Fruit fly (Drosophila melanogaster) whole organism, embryonic: Measurements from ENCODE around the gene Atx-1.

Experiments used
- CG10979 ChIP-seq: fragments of 200-800 bp; sonication (Bioruptor generic); optimal IDR thresholded peaks from 2 replicates; lab custom pipeline; 2018; ENCODE audit warnings: missing biosample characterization, mild to moderate bottlenecking, missing genetic modification characterization, moderate library complexity
- CG11696 ChIP-seq: fragments of 200-800 bp; sonication (Bioruptor generic); IDR thresholded peaks from 2 replicates; pipeline ENCODE4 v1.3.6; 2022; ENCODE audit warnings: missing biosample characterization, missing genetic modification characterization
- CG12769 ChIP-seq: fragments of 200-800 bp; sonication (Bioruptor generic); optimal IDR thresholded peaks from 2 replicates; lab custom pipeline; 2019; ENCODE audit warnings: missing biosample characterization, mild to moderate bottlenecking, missing genetic modification characterization, moderate library complexity
- CG13624 ChIP-seq: fragments of 200-800 bp; sonication (Bioruptor generic); optimal IDR thresholded peaks from 2 replicates; lab custom pipeline; 2016; ENCODE audit warnings: missing biosample characterization, missing genetic modification characterization
- CG14050 ChIP-seq: fragments of 200-800 bp; sonication (Bioruptor generic); IDR thresholded peaks from 3 replicates; pipeline ENCODE4 v1.3.6; 2022; ENCODE audit warnings: missing biosample characterization, missing genetic modification characterization
- CG15479 ChIP-seq: fragments of 200-800 bp; sonication (Bioruptor generic); optimal IDR thresholded peaks from 3 replicates; lab custom pipeline; 2019; ENCODE audit warnings: missing biosample characterization, mild to moderate bottlenecking, missing genetic modification characterization, moderate library complexity
- CG1792 ChIP-seq: fragments of 200-800 bp; sonication (Bioruptor generic); optimal IDR thresholded peaks from 2 replicates; lab custom pipeline; 2016; ENCODE audit warnings: missing biosample characterization, missing genetic modification characterization
- CG18262 ChIP-seq: fragments of 200-800 bp; optimal IDR thresholded peaks from 3 replicates; lab custom pipeline; 2019; ENCODE audit warnings: missing biosample characterization, mild to moderate bottlenecking, missing genetic modification characterization, moderate library complexity
- CG1832 ChIP-seq: fragments of 200-800 bp; sonication (Bioruptor generic); optimal IDR thresholded peaks from 2 replicates; lab custom pipeline; 2017; ENCODE audit warnings: missing biosample characterization, mild to moderate bottlenecking, missing genetic modification characterization, inconsistent platforms
- CG3065 ChIP-seq: fragments of 200-800 bp; sonication (Bioruptor generic); optimal IDR thresholded peaks from 2 replicates; lab custom pipeline; 2016; ENCODE audit warnings: missing biosample characterization, missing genetic modification characterization
- CG3163 ChIP-seq: fragments of 200-800 bp; sonication (Bioruptor generic); optimal IDR thresholded peaks from 3 replicates; lab custom pipeline; 2016; ENCODE audit warnings: missing biosample characterization, missing genetic modification characterization
- CG34422 ChIP-seq: fragments of 200-800 bp; sonication (Bioruptor generic); IDR thresholded peaks from 3 replicates; pipeline ENCODE4 v1.3.6; 2022; ENCODE audit warnings: missing biosample characterization, missing genetic modification characterization
- CG3995 ChIP-seq: fragments of 200-800 bp; sonication (Bioruptor generic); optimal IDR thresholded peaks from 3 replicates; lab custom pipeline; 2016; ENCODE audit warnings: missing biosample characterization, missing genetic modification characterization
- CG4424 ChIP-seq: fragments of 200-800 bp; sonication (Bioruptor generic); optimal IDR thresholded peaks from 3 replicates; lab custom pipeline; 2016; ENCODE audit warnings: missing biosample characterization, missing genetic modification characterization
- CG4820 ChIP-seq: fragments of 200-800 bp; sonication (Bioruptor generic); optimal IDR thresholded peaks from 3 replicates; lab custom pipeline; 2016; ENCODE audit warnings: missing biosample characterization, missing genetic modification characterization
- CG5245 ChIP-seq: fragments of 200-800 bp; sonication (Bioruptor generic); optimal IDR thresholded peaks from 3 replicates; lab custom pipeline; 2016; ENCODE audit warnings: missing biosample characterization, missing genetic modification characterization
- Drgx ChIP-seq: fragments of 200-800 bp; sonication (Bioruptor generic); IDR thresholded peaks from 2 replicates; pipeline ENCODE4 v1.3.6; 2022; ENCODE audit warnings: missing biosample characterization, missing genetic modification characterization
- H2.0 ChIP-seq: fragments of 200-800 bp; sonication (Bioruptor generic); IDR thresholded peaks from 2 replicates; pipeline ENCODE4 v1.3.6; 2022; ENCODE audit warnings: missing biosample characterization, missing genetic modification characterization
- Meics ChIP-seq: fragments of 200-800 bp; sonication (Bioruptor generic); optimal IDR thresholded peaks from 2 replicates; lab custom pipeline; 2017; ENCODE audit warnings: missing biosample characterization, mild to moderate bottlenecking, missing genetic modification characterization
- Side ChIP-seq: fragments of 200-800 bp; sonication (Bioruptor generic); optimal IDR thresholded peaks from 2 replicates; lab custom pipeline; 2016; ENCODE audit warnings: missing biosample characterization, missing genetic modification characterization
- Ssrp ChIP-seq: fragments of 200-800 bp; sonication (Bioruptor generic); optimal IDR thresholded peaks from 2 replicates; lab custom pipeline; 2018; ENCODE audit warnings: missing biosample characterization, mild to moderate bottlenecking, missing genetic modification characterization, moderate library complexity
- TFAM ChIP-seq: fragments of 200-800 bp; sonication (Bioruptor generic); optimal IDR thresholded peaks from 2 replicates; lab custom pipeline; 2017; ENCODE audit warnings: missing biosample characterization, missing genetic modification characterization, inconsistent platforms
- Taf1 ChIP-seq: fragments of 200-800 bp; sonication (Bioruptor generic); IDR thresholded peaks from 2 replicates; pipeline ENCODE4 v1.3.6; 2022; ENCODE audit warnings: missing biosample characterization, missing genetic modification characterization
- Vsx1 ChIP-seq: fragments of 200-800 bp; sonication (Bioruptor generic); optimal IDR thresholded peaks from 2 replicates; lab custom pipeline; 2017; ENCODE audit warnings: missing biosample characterization, mild to moderate bottlenecking, missing genetic modification characterization, missing genetic modification reagents
- aop ChIP-seq: fragments of 200-800 bp; sonication (Bioruptor generic); IDR thresholded peaks from 2 replicates; pipeline ENCODE4 v1.3.6; 2022; ENCODE audit warnings: missing biosample characterization, missing genetic modification characterization
- bab2 ChIP-seq: fragments of 200-800 bp; sonication (Bioruptor generic); optimal IDR thresholded peaks from 2 replicates; lab custom pipeline; 2016; ENCODE audit warnings: missing biosample characterization, missing genetic modification characterization
- bigmax ChIP-seq: fragments of 200-800 bp; sonication (Bioruptor generic); optimal IDR thresholded peaks from 2 replicates; lab custom pipeline; 2018; ENCODE audit warnings: missing biosample characterization, mild to moderate bottlenecking, missing genetic modification characterization
- cg ChIP-seq: fragments of 200-800 bp; sonication (Bioruptor generic); optimal IDR thresholded peaks from 3 replicates; lab custom pipeline; 2019; ENCODE audit warnings: missing biosample characterization, mild to moderate bottlenecking, missing genetic modification characterization, moderate library complexity
- dati ChIP-seq: fragments of 200-800 bp; sonication (Bioruptor generic); IDR thresholded peaks from 2 replicates; pipeline ENCODE4 v1.3.6; 2022; ENCODE audit warnings: missing biosample characterization, missing genetic modification characterization
- fd64A ChIP-seq: fragments of 200-800 bp; sonication (Bioruptor generic); optimal IDR thresholded peaks from 3 replicates; lab custom pipeline; 2018; ENCODE audit warnings: missing biosample characterization, mild to moderate bottlenecking, missing genetic modification characterization
- gro ChIP-seq: fragments of 200-800 bp; sonication (Bioruptor generic); optimal IDR thresholded peaks from 2 replicates; lab custom pipeline; 2016; ENCODE audit warnings: missing biosample characterization, missing genetic modification characterization
- gsb-n ChIP-seq: fragments of 200-800 bp; sonication (Bioruptor generic); optimal IDR thresholded peaks from 3 replicates; lab custom pipeline; 2018; ENCODE audit warnings: missing biosample characterization, mild to moderate bottlenecking, missing genetic modification characterization
- her ChIP-seq: fragments of 200-800 bp; sonication (Bioruptor generic); optimal IDR thresholded peaks from 2 replicates; lab custom pipeline; 2016; ENCODE audit warnings: missing biosample characterization, missing genetic modification characterization
- kni ChIP-seq: fragments of 200-800 bp; sonication (Bioruptor generic); optimal IDR thresholded peaks from 3 replicates; lab custom pipeline; 2017; ENCODE audit warnings: mild to moderate bottlenecking, missing biosample characterization, missing genetic modification reagents, missing genetic modification characterization
- maf-S ChIP-seq: fragments of 200-800 bp; sonication (Bioruptor generic); optimal IDR thresholded peaks from 2 replicates; lab custom pipeline; 2016; ENCODE audit warnings: missing biosample characterization, missing genetic modification characterization
- mld ChIP-seq: fragments of 200-800 bp; sonication (Bioruptor generic); IDR thresholded peaks from 3 replicates; pipeline ENCODE4 v1.3.6; 2022; ENCODE audit warnings: missing biosample characterization, missing genetic modification characterization; ENCODE audit not compliant: partially characterized antibody
- odd ChIP-seq: fragments of 200-800 bp; sonication (Bioruptor generic); optimal IDR thresholded peaks from 2 replicates; lab custom pipeline; 2017; ENCODE audit warnings: missing biosample characterization, mild to moderate bottlenecking, missing genetic modification characterization
- psq ChIP-seq: fragments of 200-800 bp; sonication (Bioruptor generic); optimal IDR thresholded peaks from 2 replicates; lab custom pipeline; 2017; ENCODE audit warnings: missing biosample characterization, missing genetic modification characterization
- rib ChIP-seq: fragments of 200-800 bp; sonication (Bioruptor generic); IDR thresholded peaks from 2 replicates; pipeline ENCODE4 v1.3.6; 2022; ENCODE audit warnings: missing biosample characterization, missing genetic modification characterization
- sd ChIP-seq: fragments of 200-800 bp; sonication (Bioruptor generic); optimal IDR thresholded peaks from 3 replicates; lab custom pipeline; 2018; ENCODE audit warnings: missing biosample characterization, mild to moderate bottlenecking, missing genetic modification characterization, moderate library complexity
- sima ChIP-seq: fragments of 200-800 bp; sonication (Bioruptor generic); optimal IDR thresholded peaks from 2 replicates; lab custom pipeline; 2016; ENCODE audit warnings: missing biosample characterization, missing genetic modification characterization
- slou ChIP-seq: fragments of 200-800 bp; sonication (Bioruptor generic); optimal IDR thresholded peaks from 3 replicates; lab custom pipeline; 2016; ENCODE audit warnings: missing biosample characterization, missing genetic modification characterization
- sna ChIP-seq: fragments of 200-800 bp; sonication (Bioruptor generic); IDR thresholded peaks from 2 replicates; pipeline ENCODE4 v1.3.6; 2022; ENCODE audit warnings: missing biosample characterization, missing genetic modification characterization; ENCODE audit not compliant: partially characterized antibody
- sob ChIP-seq: fragments of 200-800 bp; sonication (Bioruptor generic); IDR thresholded peaks from 2 replicates; pipeline ENCODE4 v1.3.6; 2022; ENCODE audit warnings: missing biosample characterization, missing genetic modification characterization
- tap ChIP-seq: fragments of 200-800 bp; optimal IDR thresholded peaks from 3 replicates; lab custom pipeline; 2019; ENCODE audit warnings: missing biosample characterization, mild to moderate bottlenecking, missing genetic modification characterization, moderate library complexity
- tin ChIP-seq: fragments of 200-800 bp; sonication (Bioruptor generic); optimal IDR thresholded peaks from 3 replicates; lab custom pipeline; 2016; ENCODE audit warnings: missing biosample characterization, missing genetic modification characterization
- tll ChIP-seq, 2 experiments: fragments of 200-800 bp in 1 of 2; fragments of >200 bp in 1 of 2; sonication (Bioruptor generic) in 1 of 2; optimal IDR thresholded peaks; 2 replicates each; lab custom pipeline; 2017 to 2019; ENCODE audit warnings: missing biosample characterization in 2 of 2, missing genetic modification characterization in 2 of 2, mild to moderate bottlenecking in 1 of 2, moderate library complexity in 1 of 2
- trem ChIP-seq: fragments of 200-800 bp; optimal IDR thresholded peaks from 3 replicates; lab custom pipeline; 2019; ENCODE audit warnings: missing biosample characterization, mild to moderate bottlenecking, missing genetic modification characterization, moderate library complexity
- vvl ChIP-seq: fragments of 200-800 bp; sonication (Bioruptor generic); IDR thresholded peaks from 2 replicates; pipeline ENCODE4 v1.3.6; 2022; ENCODE audit warnings: missing biosample characterization, missing genetic modification characterization
- zfh2 ChIP-seq: fragments of 200-800 bp; sonication (Bioruptor generic); optimal IDR thresholded peaks from 2 replicates; lab custom pipeline; 2016; ENCODE audit warnings: missing biosample characterization, missing genetic modification characterization

Gene Atx-1

dm6 chrX:6804485-6805295 is 18.3 kb upstream of the Atx-1 start (continued):
- TF ChIP-seq CG1832 (peak; percentile 53), Ssrp (peak; percentile 60), H2.0 (GFP tag; lab: Robert Waterston, UW) (peak; percentile 87), trem (tag; lab: Kevin White, UChicago) (peak; percentile 59), aop (GFP tag; lab: Robert Waterston, UW) (peak; percentile 61; the same call in 1 of the 2 replicates), Drgx (peak; percentile 97), maf-S (GFP tag; lab: Kevin White, UChicago) (no peak), CG13624 (GFP tag; lab: Kevin White, UChicago) (peak; percentile 41), CG11696 (GFP tag; lab: Robert Waterston, UW) (peak; percentile 72), sob (GFP tag; lab: Robert Waterston, UW) (peak; percentile 87), odd (GFP tag; lab: Kevin White, UChicago) (no peak), TFAM (peak; percentile 40), CG15479 (peak; percentile 29), gsb-n (no peak), her (GFP tag; lab: Kevin White, UChicago) (peak; percentile 59), rib (peak; percentile 78), slou (no peak), Meics (peak; percentile 78), CG14050 (GFP tag; lab: Robert Waterston, UW) (peak; percentile 84), bab2 (peak; percentile 73), bigmax (GFP tag; lab: Kevin White, UChicago) (no peak), sna (GFP tag; lab: Robert Waterston, UW) (no peak), mld (no peak), vvl (GFP tag; lab: Robert Waterston, UW) (peak; percentile 95), dati (GFP tag; lab: Robert Waterston, UW) (peak; percentile 76), zfh2 (GFP tag; lab: Kevin White, UChicago) (peak; percentile 43), sd (tag; lab: Kevin White, UChicago) (no peak), CG12769 (tag; lab: Kevin White, UChicago) (no peak), sima (GFP tag; lab: Kevin White, UChicago) (no peak), kni (GFP tag; lab: Kevin White, UChicago) (no peak), gro (GFP tag; lab: Kevin White, UChicago) (peak; percentile 40), cg (GFP tag; lab: Kevin White, UChicago) (peak; percentile 34), CG18262 (tag; lab: Kevin White, UChicago) (peak; percentile 74), tll (GFP tag; optimal IDR thresholded peaks at IDR 0.05; lab: Kevin White, UChicago) (no peak), Vsx1 (no peak), CG5245 (GFP tag; lab: Kevin White, UChicago) (peak; percentile 56), CG3065 (GFP tag; lab: Kevin White, UChicago) (peak; percentile 7), CG4424 (GFP tag; lab: Kevin White, UChicago) (peak; percentile 70), CG3995 (GFP tag; lab: Kevin White, UChicago) (peak; percentile 23), tin (GFP tag; lab: Kevin White, UChicago) (peak; percentile 64), psq (GFP tag; lab: Kevin White, UChicago) (peak; percentile 27), Taf1 (GFP tag; lab: Robert Waterston, UW) (peak; percentile 72), CG4820 (GFP tag; lab: Kevin White, UChicago) (peak; percentile 64), CG10979 (peak; percentile 68), tap (tag; lab: Kevin White, UChicago) (no peak), fd64A (GFP tag; lab: Kevin White, UChicago) (peak; percentile 18), CG1792 (GFP tag; lab: Kevin White, UChicago) (peak; percentile 55), CG3163 (peak; percentile 16), Side (GFP tag; lab: Kevin White, UChicago) (no peak), CG34422 (GFP tag; lab: Robert Waterston, UW) (peak; percentile 87)
